Fruit fly (Drosophila melanogaster) whole organism, embryonic: Measurements from ENCODE around the gene CG1824.

ENCODE experiments used
- B-H1 ChIP-seq: fragments of 200-800 bp; sonication (Bioruptor generic); IDR thresholded peaks from 3 replicates; pipeline ENCODE4 v1.3.6; 2022; ENCODE audit warnings: missing biosample characterization, missing genetic modification characterization
- CG10654 ChIP-seq: fragments of 200-800 bp; sonication (Bioruptor generic); optimal IDR thresholded peaks from 2 replicates; lab custom pipeline; 2016; ENCODE audit warnings: missing biosample characterization, missing genetic modification characterization
- CG12155 ChIP-seq: fragments of 200-800 bp; sonication (Bioruptor generic); optimal IDR thresholded peaks from 3 replicates; lab custom pipeline; 2016; ENCODE audit warnings: missing biosample characterization, missing genetic modification characterization
- CG12391 ChIP-seq: fragments of 200-800 bp; sonication (Bioruptor generic); optimal IDR thresholded peaks from 3 replicates; lab custom pipeline; 2018; ENCODE audit warnings: missing biosample characterization, mild to moderate bottlenecking, missing genetic modification characterization, moderate library complexity
- CG14014 ChIP-seq: fragments of 200-800 bp; sonication (Bioruptor generic); IDR thresholded peaks from 2 replicates; pipeline ENCODE4 v1.3.6; 2022; ENCODE audit warnings: missing biosample characterization, missing genetic modification characterization
- CG1603 ChIP-seq: fragments of 200-800 bp; sonication (Bioruptor generic); optimal IDR thresholded peaks from 2 replicates; lab custom pipeline; 2019; ENCODE audit warnings: missing biosample characterization, mild to moderate bottlenecking, missing genetic modification characterization, moderate library complexity
- CG17612 ChIP-seq: fragments of 200-800 bp; sonication (Bioruptor generic); IDR thresholded peaks from 2 replicates; pipeline ENCODE4 v1.3.6; 2022; ENCODE audit warnings: missing biosample characterization, missing genetic modification characterization
- CG18599 ChIP-seq: fragments of 200-800 bp; sonication (Bioruptor generic); optimal IDR thresholded peaks from 3 replicates; lab custom pipeline; 2017; ENCODE audit warnings: missing biosample characterization, missing genetic modification characterization, mild to moderate bottlenecking, moderate library complexity, missing genetic modification reagents
- CG3065 ChIP-seq: fragments of 200-800 bp; sonication (Bioruptor generic); optimal IDR thresholded peaks from 2 replicates; lab custom pipeline; 2016; ENCODE audit warnings: missing biosample characterization, missing genetic modification characterization
- CG31441 ChIP-seq: fragments of 200-800 bp; sonication (Bioruptor generic); IDR thresholded peaks from 2 replicates; pipeline ENCODE4 v1.3.6; 2022; ENCODE audit warnings: missing biosample characterization, missing genetic modification characterization
- CG3163 ChIP-seq: fragments of 200-800 bp; sonication (Bioruptor generic); optimal IDR thresholded peaks from 3 replicates; lab custom pipeline; 2016; ENCODE audit warnings: missing biosample characterization, missing genetic modification characterization
- CG32532 ChIP-seq: fragments of 200-800 bp; sonication (Bioruptor generic); IDR thresholded peaks from 2 replicates; pipeline ENCODE4 v1.3.6; 2022; ENCODE audit warnings: missing biosample characterization, missing genetic modification characterization
- CG3281 ChIP-seq: fragments of 200-800 bp; sonication (Bioruptor generic); optimal IDR thresholded peaks from 3 replicates; lab custom pipeline; 2017; ENCODE audit warnings: missing biosample characterization, mild to moderate bottlenecking, missing genetic modification characterization
- CG6254 ChIP-seq: fragments of 200-800 bp; sonication (Bioruptor generic); optimal IDR thresholded peaks from 3 replicates; lab custom pipeline; 2017; ENCODE audit warnings: mild to moderate bottlenecking, missing biosample characterization, missing genetic modification reagents, missing genetic modification characterization
- CG6765 ChIP-seq: fragments of 200-800 bp; sonication (Bioruptor generic); optimal IDR thresholded peaks from 3 replicates; lab custom pipeline; 2017; ENCODE audit warnings: missing biosample characterization, mild to moderate bottlenecking, missing genetic modification characterization
- CG7271 ChIP-seq: fragments of 200-800 bp; sonication (Bioruptor generic); optimal IDR thresholded peaks from 2 replicates; lab custom pipeline; 2018; ENCODE audit warnings: missing biosample characterization, mild to moderate bottlenecking, missing genetic modification characterization, moderate library complexity
- CG8281 ChIP-seq: fragments of 200-800 bp; sonication (Bioruptor generic); optimal IDR thresholded peaks from 2 replicates; lab custom pipeline; 2018; ENCODE audit warnings: missing biosample characterization, mild to moderate bottlenecking, missing genetic modification characterization, moderate library complexity
- CG8944 ChIP-seq: fragments of 200-800 bp; sonication (Bioruptor generic); optimal IDR thresholded peaks from 3 replicates; lab custom pipeline; 2016; ENCODE audit warnings: missing biosample characterization, missing genetic modification characterization
- CG9215 ChIP-seq: fragments of 200-800 bp; sonication (Bioruptor generic); IDR thresholded peaks from 2 replicates; pipeline ENCODE4 v1.3.6; 2022; ENCODE audit warnings: missing biosample characterization, missing genetic modification characterization
- CG9437 ChIP-seq: fragments of 200-800 bp; sonication (Bioruptor generic); optimal IDR thresholded peaks from 2 replicates; lab custom pipeline; 2018; ENCODE audit warnings: missing biosample characterization, mild to moderate bottlenecking, missing genetic modification characterization
- CG9727 ChIP-seq: fragments of 200-800 bp; sonication (Bioruptor generic); optimal IDR thresholded peaks from 3 replicates; lab custom pipeline; 2017; ENCODE audit warnings: missing biosample characterization, mild to moderate bottlenecking, missing genetic modification characterization
- CG9797 ChIP-seq: fragments of 200-800 bp; sonication (Bioruptor generic); optimal IDR thresholded peaks from 3 replicates; lab custom pipeline; 2018; ENCODE audit warnings: missing biosample characterization, mild to moderate bottlenecking, missing genetic modification characterization
- CG9932 ChIP-seq: fragments of 200-800 bp; sonication (Bioruptor generic); IDR thresholded peaks from 2 replicates; pipeline ENCODE4 v1.3.6; 2022; ENCODE audit warnings: missing biosample characterization, missing genetic modification characterization
- Dip2 ChIP-seq: fragments of 200-800 bp; sonication (Bioruptor generic); IDR thresholded peaks from 2 replicates; pipeline ENCODE4 v1.3.6; 2022; ENCODE audit warnings: missing biosample characterization, missing genetic modification characterization
- Elba2 ChIP-seq: fragments of 200-800 bp; sonication (Bioruptor generic); optimal IDR thresholded peaks from 3 replicates; lab custom pipeline; 2016; ENCODE audit warnings: missing biosample characterization, missing genetic modification characterization
- Jarid2 ChIP-seq: fragments of 200-800 bp; sonication (Bioruptor generic); optimal IDR thresholded peaks from 3 replicates; lab custom pipeline; 2017; ENCODE audit warnings: mild to moderate bottlenecking, missing biosample characterization, missing genetic modification reagents, missing genetic modification characterization
- Kr ChIP-seq: fragments of 200-800 bp; sonication (Bioruptor generic); optimal IDR thresholded peaks from 2 replicates; lab custom pipeline; 2017; ENCODE audit warnings: missing biosample characterization, mild to moderate bottlenecking, missing genetic modification characterization
- MESR4 ChIP-seq: fragments of 200-800 bp; sonication (Bioruptor generic); optimal IDR thresholded peaks from 2 replicates; lab custom pipeline; 2018; ENCODE audit warnings: missing biosample characterization, mild to moderate bottlenecking, missing genetic modification characterization, moderate library complexity
- Poxn ChIP-seq: fragments of 200-800 bp; sonication (Bioruptor generic); IDR thresholded peaks from 2 replicates; pipeline ENCODE4 v1.3.6; 2022; ENCODE audit warnings: missing biosample characterization, missing genetic modification characterization
- Ptx1 ChIP-seq: fragments of 200-800 bp; sonication (Bioruptor generic); IDR thresholded peaks from 2 replicates; pipeline ENCODE4 v1.3.6; 2022; ENCODE audit warnings: missing biosample characterization, missing genetic modification characterization
- Side ChIP-seq: fragments of 200-800 bp; sonication (Bioruptor generic); optimal IDR thresholded peaks from 2 replicates; lab custom pipeline; 2016; ENCODE audit warnings: missing biosample characterization, missing genetic modification characterization
- Sin3A ChIP-seq: fragments of >200 bp; optimal IDR thresholded peaks from 2 replicates; lab custom pipeline; 2018
- Spps ChIP-seq: fragments of 200-800 bp; sonication (Bioruptor generic); optimal IDR thresholded peaks from 2 replicates; lab custom pipeline; 2018; ENCODE audit warnings: missing biosample characterization, mild to moderate bottlenecking, missing genetic modification characterization
- ab ChIP-seq: fragments of 200-800 bp; sonication (Bioruptor generic); optimal IDR thresholded peaks from 2 replicates; lab custom pipeline; 2016; ENCODE audit warnings: missing biosample characterization, missing genetic modification characterization
- amos ChIP-seq: fragments of 200-800 bp; sonication (Bioruptor generic); IDR thresholded peaks from 2 replicates; pipeline ENCODE4 v1.3.6; 2022; ENCODE audit warnings: missing biosample characterization, missing genetic modification characterization; ENCODE audit not compliant: partially characterized antibody
- ato ChIP-seq: fragments of 200-800 bp; sonication (Bioruptor generic); IDR thresholded peaks from 2 replicates; pipeline ENCODE4 v1.3.6; 2022; ENCODE audit warnings: missing biosample characterization, missing genetic modification characterization; ENCODE audit not compliant: partially characterized antibody
- bsh ChIP-seq, 2 experiments: fragments of 200-800 bp; sonication (Bioruptor generic); optimal IDR thresholded peaks; 2 replicates each; lab custom pipeline; 2017 to 2018; ENCODE audit warnings: mild to moderate bottlenecking in 2 of 2, missing biosample characterization in 2 of 2, missing genetic modification characterization in 2 of 2, moderate library complexity in 1 of 2
- chm ChIP-seq: fragments of 200-800 bp; sonication (Bioruptor generic); IDR thresholded peaks from 2 replicates; pipeline ENCODE4 v1.3.6; 2022; ENCODE audit warnings: missing biosample characterization, missing genetic modification characterization
- ci ChIP-seq: fragments of 200-800 bp; sonication (Bioruptor generic); IDR thresholded peaks from 3 replicates; pipeline ENCODE4 v1.3.6; 2022; ENCODE audit warnings: missing biosample characterization, missing genetic modification characterization
- danr ChIP-seq: fragments of 200-800 bp; sonication (Bioruptor generic); IDR thresholded peaks from 2 replicates; pipeline ENCODE4 v1.3.6; 2022; ENCODE audit warnings: missing biosample characterization, missing genetic modification characterization
- eyg ChIP-seq: fragments of 200-800 bp; sonication (Bioruptor generic); optimal IDR thresholded peaks from 3 replicates; lab custom pipeline; 2016; ENCODE audit warnings: missing biosample characterization, missing genetic modification characterization
- fd102C ChIP-seq: fragments of 200-800 bp; sonication (Bioruptor generic); optimal IDR thresholded peaks from 2 replicates; lab custom pipeline; 2018; ENCODE audit warnings: missing biosample characterization, mild to moderate bottlenecking, missing genetic modification characterization, moderate library complexity
- fd96Cb ChIP-seq: fragments of 200-800 bp; sonication (Bioruptor generic); optimal IDR thresholded peaks from 2 replicates; lab custom pipeline; 2018; ENCODE audit warnings: missing biosample characterization, mild to moderate bottlenecking, missing genetic modification characterization, moderate library complexity
- grau ChIP-seq: fragments of 200-800 bp; optimal IDR thresholded peaks from 3 replicates; lab custom pipeline; 2019; ENCODE audit warnings: missing biosample characterization, mild to moderate bottlenecking, missing genetic modification characterization, moderate library complexity
- jing ChIP-seq: fragments of 200-800 bp; sonication (Bioruptor generic); optimal IDR thresholded peaks from 2 replicates; lab custom pipeline; 2018; ENCODE audit warnings: missing biosample characterization, mild to moderate bottlenecking, missing genetic modification characterization
- kah ChIP-seq: fragments of 200-800 bp; sonication (Bioruptor generic); optimal IDR thresholded peaks from 2 replicates; lab custom pipeline; 2018; ENCODE audit warnings: missing biosample characterization, mild to moderate bottlenecking, missing genetic modification characterization
- row ChIP-seq: fragments of 200-800 bp; sonication (Bioruptor generic); IDR thresholded peaks from 3 replicates; pipeline ENCODE4 v1.3.6; 2022; ENCODE audit warnings: missing biosample characterization, missing genetic modification characterization
- sens-2 ChIP-seq: fragments of 200-800 bp; sonication (Bioruptor generic); IDR thresholded peaks from 2 replicates; pipeline ENCODE4 v1.3.6; 2022; ENCODE audit warnings: missing biosample characterization, missing genetic modification characterization
- trh ChIP-seq: fragments of 200-800 bp; sonication (Bioruptor generic); optimal IDR thresholded peaks from 2 replicates; lab custom pipeline; 2016; ENCODE audit warnings: missing biosample characterization, missing genetic modification characterization
- usp ChIP-seq: fragments of >200 bp; optimal IDR thresholded peaks from 2 replicates; lab custom pipeline; 2017; ENCODE audit warnings: missing biosample characterization, missing genetic modification characterization
- wek ChIP-seq: fragments of 200-800 bp; sonication (Bioruptor generic); optimal IDR thresholded peaks from 3 replicates; lab custom pipeline; 2018; ENCODE audit warnings: missing biosample characterization, mild to moderate bottlenecking, missing genetic modification characterization, moderate library complexity
- zf30C ChIP-seq: fragments of 200-800 bp; sonication (Bioruptor generic); optimal IDR thresholded peaks from 3 replicates; lab custom pipeline; 2018; ENCODE audit warnings: missing biosample characterization, mild to moderate bottlenecking, missing genetic modification characterization

CG1824 gene

dm6 chrX:12629564-12629963 lies 34.1 kb upstream of the CG1824 start, which contains the start of the genes Aven and CG2540 (continued):
- peak; percentile 92 for TF ChIP-seq CG12391
- TF ChIP-seq fd96Cb, result peak; percentile 70
- TF ChIP-seq CG6765 (GFP tag; lab: Kevin White, UChicago), result peak; percentile 77
- peak; percentile 52 for TF ChIP-seq CG10654 (GFP tag; lab: Kevin White, UChicago)
- TF ChIP-seq B-H1 (GFP tag; lab: Robert Waterston, UW), result no peak
- peak; percentile 90 for TF ChIP-seq CG3281
- TF ChIP-seq kah (GFP tag; lab: Kevin White, UChicago), result peak; percentile 71
- TF ChIP-seq Sin3A, result no peak
- no peak for TF ChIP-seq Elba2
- TF ChIP-seq CG17612, result no peak
- peak; percentile 80 for TF ChIP-seq CG32532
- TF ChIP-seq CG14014 (GFP tag; lab: Robert Waterston, UW), result peak; percentile 68
- no peak for TF ChIP-seq chm (GFP tag; lab: Robert Waterston, UW)
- peak; percentile 11 for TF ChIP-seq CG9797 (GFP tag; lab: Kevin White, UChicago)
- no peak for TF ChIP-seq Side (GFP tag; lab: Kevin White, UChicago)
- no peak for TF ChIP-seq jing (GFP tag; lab: Kevin White, UChicago)
- TF ChIP-seq CG3065 (GFP tag; lab: Kevin White, UChicago), result no peak
- TF ChIP-seq eyg, result no peak
- TF ChIP-seq Poxn (GFP tag; lab: Robert Waterston, UW), result no peak
- peak; percentile 78 for TF ChIP-seq Ptx1
- peak; percentile 68 for TF ChIP-seq CG7271 (tag; lab: Kevin White, UChicago)
- no peak for TF ChIP-seq wek (GFP tag; lab: Kevin White, UChicago)
- peak; percentile 4 for TF ChIP-seq Jarid2 (GFP tag; lab: Kevin White, UChicago)
- peak; percentile 92 for TF ChIP-seq CG31441 (GFP tag; lab: Robert Waterston, UW)
- TF ChIP-seq CG1603 (tag; lab: Kevin White, UChicago), result peak; percentile 0
- TF ChIP-seq ci (GFP tag; lab: Robert Waterston, UW), result peak; percentile 59; the same call in 1 of the 3 replicates
- TF ChIP-seq MESR4 (GFP tag; lab: Kevin White, UChicago), result no peak
- peak; percentile 49 for TF ChIP-seq CG9215
- TF ChIP-seq sens-2 (GFP tag; lab: Robert Waterston, UW), result peak; percentile 7; the same call in 1 of the 2 replicates
- peak; percentile 90 for TF ChIP-seq row (GFP tag; lab: Robert Waterston, UW)
- peak; percentile 90 for TF ChIP-seq grau
- no peak for TF ChIP-seq Kr (GFP tag; lab: Kevin White, UChicago)
- TF ChIP-seq CG18599 (GFP tag; lab: Kevin White, UChicago), result peak; percentile 92
- no peak for TF ChIP-seq usp (GFP tag; lab: Kevin White, UChicago)
- TF ChIP-seq CG6254, result peak; percentile 72
- TF ChIP-seq ato (GFP tag; lab: Robert Waterston, UW), result no peak
- TF ChIP-seq Dip2 (GFP tag; lab: Robert Waterston, UW), result no peak
- no peak for TF ChIP-seq fd102C
- peak; percentile 70 for TF ChIP-seq CG9437 (GFP tag; lab: Kevin White, UChicago)
- TF ChIP-seq CG8944 (GFP tag; lab: Kevin White, UChicago), result no peak
- peak; percentile 23; the same call in 1 of the 2 replicates for TF ChIP-seq danr (GFP tag; lab: Robert Waterston, UW)
- peak; percentile 59 for TF ChIP-seq CG8281 (tag; lab: Kevin White, UChicago)
- TF ChIP-seq zf30C (GFP tag; lab: Kevin White, UChicago), result no peak
- peak; percentile 54 to 84 for TF ChIP-seq bsh (GFP tag; optimal IDR thresholded peaks at IDR 0.05; lab: Kevin White, UChicago)
- no peak for TF ChIP-seq CG3163 (GFP tag; lab: Kevin White, UChicago)
- TF ChIP-seq CG9727 (GFP tag; lab: Kevin White, UChicago), result peak; percentile 88
- no peak for TF ChIP-seq ab (GFP tag; lab: Kevin White, UChicago)
- no peak for TF ChIP-seq amos (GFP tag; lab: Robert Waterston, UW)
- peak; percentile 74 for TF ChIP-seq CG12155 (GFP tag; lab: Kevin White, UChicago)
- TF ChIP-seq trh (GFP tag; lab: Kevin White, UChicago), result no peak
- TF ChIP-seq Spps (tag; lab: Kevin White, UChicago), result peak; percentile 63
- TF ChIP-seq CG9932 (GFP tag; lab: Robert Waterston, UW), result peak; percentile 75
